Worm (Caenorhabditis elegans) whole organism, L4/young adult: ENCODE data around the gene C14A6.7.

Experiments
- W03F9.2 ChIP-seq: fragments of 150-350 bp; optimal IDR thresholded peaks from 2 replicates; lab custom pipeline; 2014; ENCODE audit warnings: missing biosample characterization, missing genetic modification characterization
- dao-5 ChIP-seq: sonication (generic microtip); optimal IDR thresholded peaks from 2 replicates; lab custom pipeline; 2016; ENCODE audit warnings: missing genotype, missing genetic modification characterization, moderate library complexity, missing compliant biosample characterization
- him-1 ChIP-seq: sonication (generic microtip); optimal IDR thresholded peaks from 2 replicates; lab custom pipeline; 2016; ENCODE audit warnings: missing genotype, missing genetic modification reagents, missing genetic modification characterization, missing compliant biosample characterization

DNA sequence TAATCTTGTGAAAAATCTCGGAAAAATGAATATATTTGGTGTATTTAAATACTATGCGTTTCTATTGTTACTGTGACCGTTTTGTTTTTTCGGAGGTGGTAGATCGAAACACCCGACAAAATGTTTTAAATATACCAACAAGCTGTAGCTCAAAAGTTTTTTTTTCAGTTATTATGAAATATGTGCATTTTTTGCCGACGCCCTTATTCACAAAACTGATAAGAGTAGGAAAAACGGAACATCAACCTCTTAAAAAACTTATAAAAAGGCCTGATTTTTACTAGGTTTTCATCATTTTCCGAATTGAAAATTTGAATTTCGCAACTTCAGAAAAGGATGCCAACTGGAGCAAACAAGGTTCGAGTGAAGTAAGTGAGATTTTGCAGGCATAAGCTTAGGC lies 24.7 kb downstream of the C14A6.7 start, which contains the start of gene Y37H2A.14:
- TF ChIP-seq him-1 (tag; lab: Kevin White, UChicago) = no peak
- TF ChIP-seq W03F9.2 = no peak
- TF ChIP-seq dao-5 = no peak
